Worm (Caenorhabditis elegans): ENCODE data around the gene T08D10.5.

ce11 chrX:11927585-11927984, 29.8 kb upstream of the T08D10.5 start, which contains the start of gene F55G7.4:
- TF ChIP-seq lin-39 (tag; optimal IDR thresholded peaks at IDR 0.05) (no peak), aly-2 (tag; optimal IDR thresholded peaks at IDR 0.05) (no peak), unc-39 (tag; optimal IDR thresholded peaks at IDR 0.05) (no peak), nhr-11 (tag; optimal IDR thresholded peaks at IDR 0.05) (no peak), mdl-1 (tag; optimal IDR thresholded peaks at IDR 0.05) (no peak), ZK546.5 (tag; optimal IDR thresholded peaks at IDR 0.05) (no peak), sma-9 (GFP tag; optimal IDR thresholded peaks at IDR 0.05) (no peak), sma-9 (tag; optimal IDR thresholded peaks at IDR 0.05) (no peak), snpc-4 (tag; optimal IDR thresholded peaks at IDR 0.05) (no peak)

Measured in whole organism, L2 larva.